Worm (Caenorhabditis elegans): ENCODE data around the gene lin-33.

Gene lin-33

ce11 chrIV:5979818-5980217 is 49.4 kb downstream of the lin-33 start:
- TF ChIP-seq ref-1 (GFP tag; conservative IDR thresholded peaks at IDR 0.05) (no peak), med-1 (GFP tag; optimal IDR thresholded peaks at IDR 0.05; ENCODE audit: insufficient read depth) (no peak), flt-1 (GFP tag; IDR thresholded peaks at IDR 0.05) (no peak), ztf-29 (GFP tag; IDR thresholded peaks at IDR 0.05) (no peak), cog-1 (tag; optimal IDR thresholded peaks at IDR 0.05) (no peak), tab-1 (GFP tag; IDR thresholded peaks at IDR 0.05) (no peak), ztf-23 (GFP tag; IDR thresholded peaks at IDR 0.05) (no peak), T22C8.4 (GFP tag; IDR thresholded peaks at IDR 0.05) (no peak), klf-2 (GFP tag; conservative IDR thresholded peaks at IDR 0.05) (no peak)

Data from whole organism, midembryonic.